Worm (Caenorhabditis elegans) whole organism, young adult: Measurements from ENCODE around the gene D1014.7.

Source experiments
- ceh-40 ChIP-seq: fragments of 200-800 bp; sonication (Bioruptor generic); IDR thresholded peaks from 2 replicates; pipeline ENCODE4 v1.3.6; 2022; ENCODE audit warnings: missing genetic modification characterization, missing compliant biosample characterization
- ets-4 ChIP-seq: fragments of 200-800 bp; sonication (Bioruptor generic); optimal IDR thresholded peaks from 2 replicates; lab custom pipeline; 2018; ENCODE audit warnings: mild to moderate bottlenecking, missing genetic modification characterization, missing compliant biosample characterization
- somi-1 ChIP-seq: fragments of 200-800 bp; sonication (Bioruptor generic); optimal IDR thresholded peaks from 2 replicates; lab custom pipeline; 2018; ENCODE audit warnings: mild to moderate bottlenecking, missing genetic modification characterization, missing compliant biosample characterization
- tlf-1 ChIP-seq: fragments of 200-800 bp; sonication (Bioruptor generic); optimal IDR thresholded peaks from 2 replicates; lab custom pipeline; 2018; ENCODE audit warnings: mild to moderate bottlenecking, missing genetic modification characterization, missing compliant biosample characterization
- unc-130 ChIP-seq: sonication (generic microtip); optimal IDR thresholded peaks from 2 replicates; lab custom pipeline; 2016; ENCODE audit warnings: missing genetic modification reagents, missing genetic modification characterization, missing compliant biosample characterization
- ztf-22 ChIP-seq: fragments of 200-800 bp; sonication (Bioruptor generic); optimal IDR thresholded peaks from 2 replicates; lab custom pipeline; 2018; ENCODE audit warnings: mild to moderate bottlenecking, missing genetic modification characterization, moderate library complexity, missing compliant biosample characterization
- ztf-25 ChIP-seq: fragments of 200-800 bp; sonication (Bioruptor generic); IDR thresholded peaks from 2 replicates; pipeline ENCODE4 v1.3.6; 2022; ENCODE audit warnings: missing genetic modification reagents, missing genetic modification characterization, missing compliant biosample characterization

DNA sequence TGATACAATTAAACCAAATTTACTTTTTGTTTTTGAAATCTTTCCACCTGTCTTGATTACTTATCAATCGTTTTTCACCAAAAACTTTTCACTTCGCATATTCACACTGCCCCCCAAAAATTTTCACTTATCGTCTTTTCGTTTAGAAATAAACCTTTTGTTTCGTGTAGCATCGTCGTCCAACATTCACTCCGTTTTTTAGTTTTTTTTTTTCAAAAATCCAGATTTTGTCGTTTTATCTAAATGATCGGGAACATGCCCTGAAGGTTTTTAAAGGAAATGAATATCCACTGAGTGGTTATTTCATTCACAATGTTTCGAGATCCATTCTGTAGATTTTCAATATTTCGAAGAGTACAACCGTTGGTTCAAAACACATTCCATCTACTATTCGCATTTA is at the start of gene D1014.7:
- TF ChIP-seq somi-1 (GFP tag; lab: Kevin White, UChicago) (no peak), unc-130 (GFP tag; lab: Kevin White, UChicago) (no peak), ceh-40 (GFP tag; lab: Robert Waterston, UW) (no peak), ztf-25 (GFP tag; lab: Robert Waterston, UW) (no peak), tlf-1 (GFP tag; lab: Kevin White, UChicago) (no peak), ztf-22 (GFP tag; lab: Kevin White, UChicago) (no peak), ets-4 (GFP tag; lab: Kevin White, UChicago) (no peak)
